Fruit fly (Drosophila melanogaster) whole organism, embryonic: ENCODE data around the gene CIA30.

Source experiments
- B-H2 ChIP-seq: fragments of 200-800 bp; sonication (Bioruptor generic); optimal IDR thresholded peaks from 2 replicates; lab custom pipeline; 2018; ENCODE audit warnings: missing biosample characterization, mild to moderate bottlenecking, missing genetic modification characterization
- Bgb ChIP-seq: fragments of 200-800 bp; sonication (Bioruptor generic); IDR thresholded peaks from 2 replicates; pipeline ENCODE4 v1.3.6; 2022; ENCODE audit warnings: missing biosample characterization, missing genetic modification characterization; ENCODE audit not compliant: partially characterized antibody
- CG10267 ChIP-seq: fragments of 200-800 bp; sonication (Bioruptor generic); optimal IDR thresholded peaks from 2 replicates; lab custom pipeline; 2018; ENCODE audit warnings: missing biosample characterization, mild to moderate bottlenecking, missing genetic modification characterization, moderate library complexity
- CG12219 ChIP-seq: fragments of 200-800 bp; sonication (Bioruptor generic); optimal IDR thresholded peaks from 3 replicates; lab custom pipeline; 2018; ENCODE audit warnings: missing biosample characterization, mild to moderate bottlenecking, missing genetic modification characterization
- CG13624 ChIP-seq: fragments of 200-800 bp; sonication (Bioruptor generic); optimal IDR thresholded peaks from 2 replicates; lab custom pipeline; 2016; ENCODE audit warnings: missing biosample characterization, missing genetic modification characterization
- CG14014 ChIP-seq: fragments of 200-800 bp; sonication (Bioruptor generic); IDR thresholded peaks from 2 replicates; pipeline ENCODE4 v1.3.6; 2022; ENCODE audit warnings: missing biosample characterization, missing genetic modification characterization
- CG15073 ChIP-seq: fragments of 200-800 bp; sonication (Bioruptor generic); optimal IDR thresholded peaks from 2 replicates; lab custom pipeline; 2016; ENCODE audit warnings: missing biosample characterization, missing genetic modification characterization
- CG15601 ChIP-seq: fragments of 200-800 bp; sonication (Bioruptor generic); optimal IDR thresholded peaks from 3 replicates; lab custom pipeline; 2019; ENCODE audit warnings: missing biosample characterization, mild to moderate bottlenecking, missing genetic modification characterization, moderate library complexity
- CG17186 ChIP-seq: fragments of 200-800 bp; sonication (Bioruptor generic); optimal IDR thresholded peaks from 3 replicates; lab custom pipeline; 2017; ENCODE audit warnings: missing biosample characterization, missing genetic modification reagents, missing genetic modification characterization
- CG17568 ChIP-seq: fragments of 200-800 bp; sonication (Bioruptor generic); optimal IDR thresholded peaks from 2 replicates; lab custom pipeline; 2018; ENCODE audit warnings: missing biosample characterization, mild to moderate bottlenecking, missing genetic modification characterization, moderate library complexity
- CG18262 ChIP-seq: fragments of 200-800 bp; optimal IDR thresholded peaks from 3 replicates; lab custom pipeline; 2019; ENCODE audit warnings: missing biosample characterization, mild to moderate bottlenecking, missing genetic modification characterization, moderate library complexity
- CG33557 ChIP-seq: fragments of 200-800 bp; sonication (Bioruptor generic); optimal IDR thresholded peaks from 2 replicates; lab custom pipeline; 2019; ENCODE audit warnings: missing biosample characterization, mild to moderate bottlenecking, missing genetic modification characterization, moderate library complexity
- CG4328 ChIP-seq: fragments of 200-800 bp; sonication (Bioruptor generic); optimal IDR thresholded peaks from 3 replicates; lab custom pipeline; 2017; ENCODE audit warnings: missing biosample characterization, missing genetic modification reagents, missing genetic modification characterization
- CG4424 ChIP-seq: fragments of 200-800 bp; sonication (Bioruptor generic); optimal IDR thresholded peaks from 3 replicates; lab custom pipeline; 2016; ENCODE audit warnings: missing biosample characterization, missing genetic modification characterization
- CG4707 ChIP-seq: fragments of 200-800 bp; sonication (Bioruptor generic); optimal IDR thresholded peaks from 2 replicates; lab custom pipeline; 2018; ENCODE audit warnings: missing biosample characterization, mild to moderate bottlenecking, missing genetic modification characterization, moderate library complexity
- CG5245 ChIP-seq: fragments of 200-800 bp; sonication (Bioruptor generic); optimal IDR thresholded peaks from 3 replicates; lab custom pipeline; 2016; ENCODE audit warnings: missing biosample characterization, missing genetic modification characterization
- CG7357 ChIP-seq: fragments of 200-800 bp; sonication (Bioruptor generic); IDR thresholded peaks from 3 replicates; pipeline ENCODE4 v1.3.6; 2022; ENCODE audit warnings: missing biosample characterization, missing genetic modification characterization
- CG8388 ChIP-seq: fragments of 200-800 bp; sonication (Bioruptor generic); optimal IDR thresholded peaks from 2 replicates; lab custom pipeline; 2019; ENCODE audit warnings: missing biosample characterization, mild to moderate bottlenecking, missing genetic modification characterization, moderate library complexity
- CG8478 ChIP-seq: fragments of >200 bp; optimal IDR thresholded peaks from 2 replicates; lab custom pipeline; 2018
- CG9727 ChIP-seq: fragments of 200-800 bp; sonication (Bioruptor generic); optimal IDR thresholded peaks from 3 replicates; lab custom pipeline; 2017; ENCODE audit warnings: missing biosample characterization, mild to moderate bottlenecking, missing genetic modification characterization
- Chrac-16 ChIP-seq: fragments of 200-800 bp; sonication (Bioruptor generic); optimal IDR thresholded peaks from 3 replicates; lab custom pipeline; 2016; ENCODE audit warnings: missing biosample characterization, missing genetic modification characterization
- CrebB ChIP-seq: fragments of 200-800 bp; sonication (Bioruptor generic); optimal IDR thresholded peaks from 3 replicates; lab custom pipeline; 2018; ENCODE audit warnings: missing biosample characterization, mild to moderate bottlenecking, missing genetic modification characterization
- Doc3 ChIP-seq: fragments of 200-800 bp; sonication (Bioruptor generic); IDR thresholded peaks from 3 replicates; pipeline ENCODE4 v1.3.6; 2022; ENCODE audit warnings: missing biosample characterization, missing genetic modification characterization; ENCODE audit not compliant: partially characterized antibody
- GATAe ChIP-seq: fragments of 200-800 bp; sonication (Bioruptor generic); conservative IDR thresholded peaks from 2 replicates; pipeline ENCODE4 v1.3.6; 2022; ENCODE audit warnings: missing biosample characterization, missing genetic modification characterization
- Hr51 ChIP-seq, 2 experiments: fragments of 200-800 bp; sonication (Bioruptor generic); optimal IDR thresholded peaks; 2 replicates in 1 of 2; 3 replicates in 1 of 2; lab custom pipeline; 2016 to 2018; ENCODE audit warnings: missing biosample characterization in 2 of 2, missing genetic modification characterization in 2 of 2, mild to moderate bottlenecking in 1 of 2, moderate library complexity in 1 of 2
- Lhr ChIP-seq: fragments of 200-800 bp; sonication (Bioruptor generic); optimal IDR thresholded peaks from 3 replicates; lab custom pipeline; 2017; ENCODE audit warnings: mild to moderate bottlenecking, missing biosample characterization, missing genetic modification reagents, missing genetic modification characterization
- Max ChIP-seq: fragments of 200-800 bp; sonication (Bioruptor generic); optimal IDR thresholded peaks from 2 replicates; lab custom pipeline; 2016; ENCODE audit warnings: missing biosample characterization, mild to moderate bottlenecking, missing genetic modification characterization
- Mrtf ChIP-seq: fragments of 200-800 bp; sonication (Bioruptor generic); IDR thresholded peaks from 3 replicates; pipeline ENCODE4 v1.3.6; 2022; ENCODE audit warnings: missing biosample characterization, missing genetic modification characterization
- NFAT ChIP-seq: fragments of 200-800 bp; sonication (Bioruptor generic); IDR thresholded peaks from 2 replicates; pipeline ENCODE4 v1.3.6; 2022; ENCODE audit warnings: missing biosample characterization, missing genetic modification characterization
- Nf-YC ChIP-seq: fragments of 200-800 bp; optimal IDR thresholded peaks from 3 replicates; lab custom pipeline; 2019; ENCODE audit warnings: missing biosample characterization, mild to moderate bottlenecking, missing genetic modification characterization, moderate library complexity
- PHDP ChIP-seq: fragments of 200-800 bp; sonication (Bioruptor generic); optimal IDR thresholded peaks from 3 replicates; lab custom pipeline; 2018; ENCODE audit warnings: missing biosample characterization, mild to moderate bottlenecking, missing genetic modification characterization, moderate library complexity
- Scr ChIP-seq: fragments of 200-800 bp; sonication (Bioruptor generic); IDR thresholded peaks from 2 replicates; pipeline ENCODE4 v1.3.6; 2022; ENCODE audit warnings: missing biosample characterization, missing genetic modification characterization; ENCODE audit not compliant: partially characterized antibody
- Usf ChIP-seq: fragments of 200-800 bp; sonication (Bioruptor generic); optimal IDR thresholded peaks from 2 replicates; lab custom pipeline; 2017; ENCODE audit warnings: missing genotype, missing biosample characterization, missing genetic modification characterization
- ac ChIP-seq: fragments of 200-800 bp; sonication (Bioruptor generic); optimal IDR thresholded peaks from 3 replicates; lab custom pipeline; 2017; ENCODE audit warnings: missing biosample characterization, mild to moderate bottlenecking, missing genetic modification characterization
- al ChIP-seq: fragments of 200-800 bp; sonication (Bioruptor generic); IDR thresholded peaks from 2 replicates; pipeline ENCODE4 v1.3.6; 2022; ENCODE audit warnings: missing biosample characterization, missing genetic modification characterization
- bowl ChIP-seq: fragments of 200-800 bp; sonication (Bioruptor generic); IDR thresholded peaks from 2 replicates; pipeline ENCODE4 v1.3.6; 2022; ENCODE audit warnings: missing biosample characterization, missing genetic modification characterization
- croc ChIP-seq: fragments of 200-800 bp; sonication (Bioruptor generic); conservative IDR thresholded peaks from 3 replicates; pipeline ENCODE4 v1.3.6; 2022; ENCODE audit warnings: missing biosample characterization, missing genetic modification characterization
- dan ChIP-seq: fragments of 200-800 bp; sonication (Bioruptor generic); IDR thresholded peaks from 2 replicates; pipeline ENCODE4 v1.3.6; 2022; ENCODE audit warnings: missing biosample characterization, missing genetic modification characterization
- fd3F ChIP-seq: fragments of 200-800 bp; sonication (Bioruptor generic); optimal IDR thresholded peaks from 2 replicates; lab custom pipeline; 2018; ENCODE audit warnings: missing biosample characterization, mild to moderate bottlenecking, missing genetic modification characterization, moderate library complexity
- ftz-f1 ChIP-seq: fragments of 200-800 bp; sonication (Bioruptor generic); optimal IDR thresholded peaks from 2 replicates; lab custom pipeline; 2016; ENCODE audit warnings: missing biosample characterization, missing genetic modification characterization
- jigr1 ChIP-seq: fragments of 200-800 bp; sonication (Bioruptor generic); IDR thresholded peaks from 3 replicates; pipeline ENCODE4 v1.3.6; 2022; ENCODE audit warnings: missing biosample characterization, missing genetic modification characterization
- kni ChIP-seq: fragments of 200-800 bp; sonication (Bioruptor generic); optimal IDR thresholded peaks from 3 replicates; lab custom pipeline; 2017; ENCODE audit warnings: mild to moderate bottlenecking, missing biosample characterization, missing genetic modification reagents, missing genetic modification characterization
- pan ChIP-seq, 4 experiments: fragments of >200 bp in 3 of 4; fragments of 200-800 bp in 1 of 4; sonication (Bioruptor generic) in 1 of 4; optimal IDR thresholded peaks in 3 of 4; IDR thresholded peaks in 1 of 4; 2 replicates each; pipeline versions ENCODE4 v1.3.6 to Lab custom; 2017 to 2022; ENCODE audit warnings: missing biosample characterization in 2 of 4, missing genetic modification characterization in 2 of 4, mixed read lengths in 1 of 4
- pb ChIP-seq: fragments of 200-800 bp; sonication (Bioruptor generic); optimal IDR thresholded peaks from 3 replicates; lab custom pipeline; 2016; ENCODE audit warnings: missing biosample characterization, missing genetic modification characterization
- pros ChIP-seq: fragments of 200-800 bp; sonication (Bioruptor generic); optimal IDR thresholded peaks from 3 replicates; lab custom pipeline; 2019; ENCODE audit warnings: missing biosample characterization, mild to moderate bottlenecking, missing genetic modification characterization, moderate library complexity
- sc ChIP-seq, 3 experiments: fragments of >200 bp in 2 of 3; fragments of 200-800 bp in 1 of 3; sonication (Bioruptor generic) in 1 of 3; optimal IDR thresholded peaks; 2 replicates in 2 of 3; 3 replicates in 1 of 3; lab custom pipeline; 2017; ENCODE audit warnings: mild to moderate bottlenecking in 1 of 3, missing biosample characterization in 1 of 3, missing genetic modification characterization in 1 of 3, missing genetic modification reagents in 1 of 3
- sim ChIP-seq: fragments of 200-800 bp; sonication (Bioruptor generic); IDR thresholded peaks from 2 replicates; pipeline ENCODE4 v1.3.6; 2022; ENCODE audit warnings: missing biosample characterization, missing genetic modification characterization
- slp2 ChIP-seq: fragments of 200-800 bp; sonication (Bioruptor generic); optimal IDR thresholded peaks from 2 replicates; lab custom pipeline; 2016; ENCODE audit warnings: missing biosample characterization, missing genetic modification characterization
- zfh1 ChIP-seq: fragments of 200-800 bp; sonication (Bioruptor generic); IDR thresholded peaks from 3 replicates; pipeline ENCODE4 v1.3.6; 2022; ENCODE audit warnings: missing biosample characterization, missing genetic modification characterization

The CIA30 gene

dm6 chr3R:29745056-29745455 lies 8.3 kb downstream of the CIA30 start, which contains the start of the genes Wdr24 and IntS11:
Gene Wdr24 (minus strand): TSS chr3R:29745092.
Gene IntS11 (plus strand): TSS chr3R:29745337.
- TF ChIP-seq B-H2 (peak; percentile 74), sc (optimal IDR thresholded peaks at IDR 0.05; lab: Kevin White, UChicago) (no peak), sc (GFP tag; optimal IDR thresholded peaks at IDR 0.05; lab: Kevin White, UChicago) (no peak), pros (GFP tag; lab: Kevin White, UChicago) (peak; percentile 2), Bgb (GFP tag; lab: Robert Waterston, UW) (peak; percentile 37; the same call in 1 of the 2 replicates), PHDP (peak; percentile 83), croc (GFP tag; lab: Robert Waterston, UW) (peak; percentile 75), CG9727 (GFP tag; lab: Kevin White, UChicago) (peak; percentile 56), CG5245 (GFP tag; lab: Kevin White, UChicago) (no peak), CG13624 (GFP tag; lab: Kevin White, UChicago) (peak; percentile 86), CG33557 (peak; percentile 10), fd3F (peak; percentile 88), pan (optimal IDR thresholded peaks at IDR 0.05; lab: Kevin White, UChicago) (no peak), pan (GFP tag; optimal IDR thresholded peaks at IDR 0.05 in 1 of 2, IDR thresholded peaks at IDR 0.05 in 1 of 2) (peak in 1 of 2 experiments; percentile 96), CG4424 (GFP tag; lab: Kevin White, UChicago) (peak; percentile 42), CG17568 (GFP tag; lab: Kevin White, UChicago) (no peak), CG15073 (GFP tag; lab: Kevin White, UChicago) (no peak), zfh1 (GFP tag; lab: Robert Waterston, UW) (peak; percentile 81), Hr51 (GFP tag; optimal IDR thresholded peaks at IDR 0.05; lab: Kevin White, UChicago) (peak in 1 of 2 experiments; percentile 61), Usf (peak; percentile 87), al (GFP tag; lab: Robert Waterston, UW) (peak; percentile 95), CG17186 (GFP tag; lab: Kevin White, UChicago) (peak; percentile 38), CG8478 (lab: Kevin White, UChicago) (no peak), CG18262 (tag; lab: Kevin White, UChicago) (peak; percentile 67), Max (peak; percentile 80), slp2 (GFP tag; lab: Kevin White, UChicago) (peak; percentile 47), CG8388 (no peak), CG10267 (tag; lab: Kevin White, UChicago) (peak; percentile 68), NFAT (GFP tag; lab: Robert Waterston, UW) (peak; percentile 95), Scr (GFP tag; lab: Robert Waterston, UW) (peak; percentile 51), sim (GFP tag; lab: Robert Waterston, UW) (0 out of 2 replicates have a peak, but pooled peaks have one; percentile 49), Mrtf (GFP tag; lab: Robert Waterston, UW) (peak; percentile 84; the same call in 2 of the 3 replicates), jigr1 (GFP tag; lab: Robert Waterston, UW) (peak; percentile 92), CrebB (tag; lab: Kevin White, UChicago) (peak; percentile 79), CG4707 (GFP tag; lab: Kevin White, UChicago) (no peak), GATAe (GFP tag; lab: Robert Waterston, UW) (peak; percentile 94), Lhr (GFP tag; lab: Kevin White, UChicago) (no peak), CG7357 (GFP tag; lab: Robert Waterston, UW) (peak; percentile 81), Doc3 (GFP tag; lab: Robert Waterston, UW) (no peak), dan (GFP tag; lab: Robert Waterston, UW) (no peak), CG14014 (peak; percentile 94), CG12219 (no peak), CG4328 (peak; percentile 47), Chrac-16 (GFP tag; lab: Kevin White, UChicago) (peak; percentile 80), ftz-f1 (GFP tag; lab: Kevin White, UChicago) (peak; percentile 98), CG15601 (tag; lab: Kevin White, UChicago) (peak; percentile 70), bowl (GFP tag; lab: Robert Waterston, UW) (0 out of 2 replicates have a peak, but pooled peaks have one; percentile 34), Nf-YC (tag; lab: Kevin White, UChicago) (peak; percentile 63), pb (GFP tag; lab: Kevin White, UChicago) (no peak), kni (GFP tag; lab: Kevin White, UChicago) (no peak), ac (GFP tag; lab: Kevin White, UChicago) (no peak)
